Fruit fly (Drosophila melanogaster) whole organism, embryonic: ENCODE data around the gene CG6055.

Source experiments
- CG10565 ChIP-seq: fragments of 200-800 bp; sonication (Bioruptor generic); optimal IDR thresholded peaks from 3 replicates; lab custom pipeline; 2016; ENCODE audit warnings: missing biosample characterization, mild to moderate bottlenecking, missing genetic modification characterization
- CG10654 ChIP-seq: fragments of 200-800 bp; sonication (Bioruptor generic); optimal IDR thresholded peaks from 2 replicates; lab custom pipeline; 2016; ENCODE audit warnings: missing biosample characterization, missing genetic modification characterization
- CG10959 ChIP-seq: fragments of 200-800 bp; sonication (Bioruptor generic); IDR thresholded peaks from 2 replicates; pipeline ENCODE4 v1.3.6; 2022; ENCODE audit warnings: missing biosample characterization, missing genetic modification characterization
- CG11093 ChIP-seq: fragments of 200-800 bp; sonication (Bioruptor generic); IDR thresholded peaks from 3 replicates; pipeline ENCODE4 v1.3.6; 2022; ENCODE audit warnings: missing biosample characterization, missing genetic modification characterization
- CG12219 ChIP-seq: fragments of 200-800 bp; sonication (Bioruptor generic); optimal IDR thresholded peaks from 3 replicates; lab custom pipeline; 2018; ENCODE audit warnings: missing biosample characterization, mild to moderate bottlenecking, missing genetic modification characterization
- CG1233 ChIP-seq: fragments of 200-800 bp; sonication (Bioruptor generic); optimal IDR thresholded peaks from 4 replicates; lab custom pipeline; 2018; ENCODE audit warnings: missing biosample characterization, mild to moderate bottlenecking, missing genetic modification characterization
- CG12391 ChIP-seq: fragments of 200-800 bp; sonication (Bioruptor generic); optimal IDR thresholded peaks from 3 replicates; lab custom pipeline; 2018; ENCODE audit warnings: missing biosample characterization, mild to moderate bottlenecking, missing genetic modification characterization, moderate library complexity
- CG13775 ChIP-seq: fragments of 200-800 bp; sonication (Bioruptor generic); optimal IDR thresholded peaks from 3 replicates; lab custom pipeline; 2017; ENCODE audit warnings: missing biosample characterization, mild to moderate bottlenecking, missing genetic modification characterization
- CG14667 ChIP-seq: fragments of 200-800 bp; sonication (Bioruptor generic); IDR thresholded peaks from 2 replicates; pipeline ENCODE4 v1.3.6; 2022; ENCODE audit warnings: missing biosample characterization, missing genetic modification characterization
- CG15073 ChIP-seq: fragments of 200-800 bp; sonication (Bioruptor generic); optimal IDR thresholded peaks from 2 replicates; lab custom pipeline; 2016; ENCODE audit warnings: missing biosample characterization, missing genetic modification characterization
- CG16815 ChIP-seq: fragments of 200-800 bp; sonication (Bioruptor generic); optimal IDR thresholded peaks from 3 replicates; lab custom pipeline; 2017; ENCODE audit warnings: missing biosample characterization, mild to moderate bottlenecking, missing genetic modification characterization
- CG17568 ChIP-seq: fragments of 200-800 bp; sonication (Bioruptor generic); optimal IDR thresholded peaks from 2 replicates; lab custom pipeline; 2018; ENCODE audit warnings: missing biosample characterization, mild to moderate bottlenecking, missing genetic modification characterization, moderate library complexity
- CG18011 ChIP-seq: fragments of 200-800 bp; sonication (Bioruptor generic); optimal IDR thresholded peaks from 2 replicates; lab custom pipeline; 2017; ENCODE audit warnings: missing biosample characterization, missing genetic modification characterization, mild to moderate bottlenecking, moderate library complexity, missing genotype
- CG31441 ChIP-seq: fragments of 200-800 bp; sonication (Bioruptor generic); IDR thresholded peaks from 2 replicates; pipeline ENCODE4 v1.3.6; 2022; ENCODE audit warnings: missing biosample characterization, missing genetic modification characterization
- CG3995 ChIP-seq: fragments of 200-800 bp; sonication (Bioruptor generic); optimal IDR thresholded peaks from 3 replicates; lab custom pipeline; 2016; ENCODE audit warnings: missing biosample characterization, missing genetic modification characterization
- CG43689 ChIP-seq: fragments of 200-800 bp; sonication (Bioruptor generic); IDR thresholded peaks from 2 replicates; pipeline ENCODE4 v1.3.6; 2022; ENCODE audit warnings: missing biosample characterization, missing genetic modification characterization
- CG7839 ChIP-seq: fragments of 200-800 bp; sonication (Bioruptor generic); optimal IDR thresholded peaks from 3 replicates; lab custom pipeline; 2018; ENCODE audit warnings: missing biosample characterization, mild to moderate bottlenecking, missing genetic modification characterization, moderate library complexity
- CG7928 ChIP-seq: fragments of 200-800 bp; sonication (Bioruptor generic); optimal IDR thresholded peaks from 2 replicates; lab custom pipeline; 2017; ENCODE audit warnings: missing biosample characterization, mild to moderate bottlenecking, missing genetic modification characterization
- CoRest ChIP-seq: fragments of 200-800 bp; sonication (Bioruptor generic); optimal IDR thresholded peaks from 3 replicates; lab custom pipeline; 2018; ENCODE audit warnings: missing biosample characterization, mild to moderate bottlenecking, missing genetic modification characterization, moderate library complexity
- Dbx ChIP-seq: fragments of 200-800 bp; sonication (Bioruptor generic); IDR thresholded peaks from 3 replicates; pipeline ENCODE4 v1.3.6; 2022; ENCODE audit warnings: missing biosample characterization, missing genetic modification characterization
- Dip3 ChIP-seq: fragments of 200-800 bp; sonication (Bioruptor generic); optimal IDR thresholded peaks from 3 replicates; lab custom pipeline; 2016; ENCODE audit warnings: missing biosample characterization, missing genetic modification characterization
- E2f1 ChIP-seq: fragments of 200-800 bp; sonication (Bioruptor generic); IDR thresholded peaks from 2 replicates; pipeline ENCODE4 v1.3.6; 2022; ENCODE audit warnings: missing biosample characterization, missing genetic modification characterization
- Ets97D ChIP-seq: fragments of 200-800 bp; sonication (Bioruptor generic); optimal IDR thresholded peaks from 3 replicates; lab custom pipeline; 2016; ENCODE audit warnings: missing biosample characterization, missing genetic modification characterization
- Gug ChIP-seq: fragments of 200-800 bp; sonication (Bioruptor generic); IDR thresholded peaks from 4 replicates; pipeline ENCODE4 v1.3.6; 2022; ENCODE audit warnings: missing biosample characterization, missing genetic modification characterization
- H2.0 ChIP-seq: fragments of 200-800 bp; sonication (Bioruptor generic); IDR thresholded peaks from 2 replicates; pipeline ENCODE4 v1.3.6; 2022; ENCODE audit warnings: missing biosample characterization, missing genetic modification characterization
- Hey ChIP-seq: fragments of 200-800 bp; sonication (Bioruptor generic); optimal IDR thresholded peaks from 3 replicates; lab custom pipeline; 2018; ENCODE audit warnings: missing biosample characterization, mild to moderate bottlenecking, missing genetic modification characterization
- Lim3 ChIP-seq: fragments of 200-800 bp; sonication (Bioruptor generic); IDR thresholded peaks from 2 replicates; pipeline ENCODE4 v1.3.6; 2022; ENCODE audit warnings: missing biosample characterization, missing genetic modification characterization
- Mad ChIP-seq: fragments of 200-800 bp; sonication (Bioruptor generic); optimal IDR thresholded peaks from 2 replicates; lab custom pipeline; 2016; ENCODE audit warnings: missing biosample characterization, missing genetic modification characterization
- Poxn ChIP-seq: fragments of 200-800 bp; sonication (Bioruptor generic); IDR thresholded peaks from 2 replicates; pipeline ENCODE4 v1.3.6; 2022; ENCODE audit warnings: missing biosample characterization, missing genetic modification characterization
- Rx ChIP-seq: fragments of 200-800 bp; sonication (Bioruptor generic); IDR thresholded peaks from 2 replicates; pipeline ENCODE4 v1.3.6; 2022; ENCODE audit warnings: missing biosample characterization, missing genetic modification characterization
- Scr ChIP-seq: fragments of 200-800 bp; sonication (Bioruptor generic); IDR thresholded peaks from 2 replicates; pipeline ENCODE4 v1.3.6; 2022; ENCODE audit warnings: missing biosample characterization, missing genetic modification characterization; ENCODE audit not compliant: partially characterized antibody
- abd-A ChIP-seq: fragments of 200-800 bp; sonication (Bioruptor generic); optimal IDR thresholded peaks from 3 replicates; lab custom pipeline; 2019; ENCODE audit warnings: missing biosample characterization, mild to moderate bottlenecking, missing genetic modification characterization, moderate library complexity
- aop ChIP-seq: fragments of 200-800 bp; sonication (Bioruptor generic); IDR thresholded peaks from 2 replicates; pipeline ENCODE4 v1.3.6; 2022; ENCODE audit warnings: missing biosample characterization, missing genetic modification characterization
- bigmax ChIP-seq: fragments of 200-800 bp; sonication (Bioruptor generic); optimal IDR thresholded peaks from 2 replicates; lab custom pipeline; 2018; ENCODE audit warnings: missing biosample characterization, mild to moderate bottlenecking, missing genetic modification characterization
- cad ChIP-seq: fragments of >200 bp; optimal IDR thresholded peaks from 2 replicates; lab custom pipeline; 2017; ENCODE audit warnings: missing biosample characterization, missing genetic modification characterization
- chm ChIP-seq: fragments of 200-800 bp; sonication (Bioruptor generic); IDR thresholded peaks from 2 replicates; pipeline ENCODE4 v1.3.6; 2022; ENCODE audit warnings: missing biosample characterization, missing genetic modification characterization
- h ChIP-seq: fragments of >200 bp; optimal IDR thresholded peaks from 2 replicates; lab custom pipeline; 2017
- kay ChIP-seq: fragments of 200-800 bp; sonication (Bioruptor generic); optimal IDR thresholded peaks from 2 replicates; lab custom pipeline; 2016; ENCODE audit warnings: missing biosample characterization, missing genetic modification characterization
- lov ChIP-seq, 2 experiments: fragments of 200-800 bp in 1 of 2; fragments of >200 bp in 1 of 2; sonication (Bioruptor generic) in 1 of 2; IDR thresholded peaks in 1 of 2; optimal IDR thresholded peaks in 1 of 2; 2 replicates in 1 of 2; 3 replicates in 1 of 2; pipeline versions ENCODE4 v1.3.6 to Lab custom; 2017 to 2022; ENCODE audit warnings: missing biosample characterization in 1 of 2, missing genetic modification characterization in 1 of 2
- onecut ChIP-seq: fragments of 200-800 bp; sonication (Bioruptor generic); IDR thresholded peaks from 2 replicates; pipeline ENCODE4 v1.3.6; 2022; ENCODE audit warnings: missing biosample characterization, missing genetic modification characterization
- run ChIP-seq: fragments of 200-800 bp; sonication (Bioruptor generic); optimal IDR thresholded peaks from 3 replicates; lab custom pipeline; 2018; ENCODE audit warnings: missing biosample characterization, mild to moderate bottlenecking, missing genetic modification characterization
- sc ChIP-seq, 3 experiments: fragments of >200 bp in 2 of 3; fragments of 200-800 bp in 1 of 3; sonication (Bioruptor generic) in 1 of 3; optimal IDR thresholded peaks; 2 replicates in 2 of 3; 3 replicates in 1 of 3; lab custom pipeline; 2017; ENCODE audit warnings: mild to moderate bottlenecking in 1 of 3, missing biosample characterization in 1 of 3, missing genetic modification characterization in 1 of 3, missing genetic modification reagents in 1 of 3
- sens ChIP-seq: fragments of 200-800 bp; sonication (Bioruptor generic); peaks from one replicate; lab custom pipeline; 2016; ENCODE audit warnings: missing biosample characterization, missing genetic modification characterization
- slou ChIP-seq: fragments of 200-800 bp; sonication (Bioruptor generic); optimal IDR thresholded peaks from 3 replicates; lab custom pipeline; 2016; ENCODE audit warnings: missing biosample characterization, missing genetic modification characterization
- sqz ChIP-seq: fragments of 200-800 bp; sonication (Bioruptor generic); optimal IDR thresholded peaks from 3 replicates; lab custom pipeline; 2018; ENCODE audit warnings: missing biosample characterization, mild to moderate bottlenecking, missing genetic modification characterization
- sug ChIP-seq: fragments of 200-800 bp; optimal IDR thresholded peaks from 2 replicates; lab custom pipeline; 2019; ENCODE audit warnings: missing biosample characterization, mild to moderate bottlenecking, missing genetic modification characterization, moderate library complexity
- twi ChIP-seq: fragments of 200-800 bp; optimal IDR thresholded peaks from 2 replicates; lab custom pipeline; 2019; ENCODE audit warnings: missing biosample characterization, mild to moderate bottlenecking, missing genetic modification characterization, moderate library complexity
- tx ChIP-seq: fragments of 200-800 bp; sonication (Bioruptor generic); optimal IDR thresholded peaks from 2 replicates; lab custom pipeline; 2016; ENCODE audit warnings: missing biosample characterization, missing genetic modification characterization
- vfl ChIP-seq: fragments of 200-800 bp; sonication (Bioruptor generic); optimal IDR thresholded peaks from 2 replicates; lab custom pipeline; 2016; ENCODE audit warnings: missing biosample characterization, missing genetic modification characterization

Gene CG6055

DNA sequence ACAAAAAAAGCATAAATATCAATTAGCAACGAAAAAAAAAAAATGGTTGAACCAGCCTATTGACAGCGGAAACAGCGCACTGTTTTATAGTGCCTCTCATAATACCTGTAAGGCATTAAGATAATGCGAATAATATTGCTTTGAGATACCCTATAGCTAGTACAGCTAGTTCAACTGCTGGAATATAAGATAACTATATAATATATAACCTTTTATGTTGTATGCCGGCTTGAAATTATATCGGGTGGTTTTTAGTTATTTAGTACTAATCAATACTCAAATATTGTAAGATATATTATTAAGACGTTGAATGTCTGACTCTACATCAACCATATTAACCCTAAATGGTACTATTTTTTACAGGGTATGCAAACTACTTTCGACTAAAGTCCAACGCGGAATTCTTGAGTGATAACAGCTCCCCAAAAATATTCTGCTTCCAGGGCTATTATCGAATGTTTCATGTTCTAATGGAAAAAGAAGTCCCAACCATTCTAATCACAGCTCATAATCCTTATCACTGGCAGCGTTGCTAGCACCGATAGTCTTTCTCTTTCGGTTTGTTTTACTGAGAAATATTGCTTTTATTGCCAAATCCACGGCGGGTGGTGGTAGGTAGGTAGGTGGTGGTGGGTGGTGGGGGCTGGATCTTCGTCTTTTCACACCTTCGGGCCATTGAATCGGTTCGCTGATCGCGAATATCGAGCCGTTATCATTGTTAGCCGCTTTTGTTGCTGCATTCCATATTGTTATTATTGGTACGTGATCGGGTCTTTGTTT, 32.2 kb upstream of the CG6055 start (continued):
- no peak for TF ChIP-seq tx (GFP tag; lab: Kevin White, UChicago)
- 0 out of 2 replicates have a peak, but pooled peaks have one; percentile 24 for TF ChIP-seq CG43689 (GFP tag; lab: Robert Waterston, UW)
- TF ChIP-seq CG31441, result peak; percentile 52
- no peak for TF ChIP-seq lov (optimal IDR thresholded peaks at IDR 0.05; lab: Kevin White, UChicago)
- no peak for TF ChIP-seq lov (GFP tag; IDR thresholded peaks at IDR 0.05; lab: Robert Waterston, UW)
- 0 out of 3 replicates have a peak, but pooled peaks have one; percentile 46 for TF ChIP-seq CG11093 (GFP tag; lab: Robert Waterston, UW)
- TF ChIP-seq slou, result no peak
- peak; percentile 12 for TF ChIP-seq CG7928 (GFP tag; lab: Kevin White, UChicago)
- peak; percentile 56 for TF ChIP-seq CG17568 (GFP tag; lab: Kevin White, UChicago)
- TF ChIP-seq CG7839 (tag; lab: Kevin White, UChicago), result peak; percentile 86
- no peak for TF ChIP-seq Hey
- TF ChIP-seq CG10654 (GFP tag; lab: Kevin White, UChicago), result no peak
- peak; percentile 6 for TF ChIP-seq twi (tag; lab: Kevin White, UChicago)
- TF ChIP-seq bigmax (GFP tag; lab: Kevin White, UChicago), result no peak
- peak; percentile 19 for TF ChIP-seq Ets97D (GFP tag; lab: Kevin White, UChicago)
- no peak for TF ChIP-seq Lim3
- peak; percentile 73 for TF ChIP-seq sug
- TF ChIP-seq CG3995 (GFP tag; lab: Kevin White, UChicago), result no peak
- TF ChIP-seq aop (GFP tag; lab: Robert Waterston, UW), result no peak
- no peak for TF ChIP-seq Scr (GFP tag; lab: Robert Waterston, UW)
- peak; percentile 85 for TF ChIP-seq CG12391 (tag; lab: Kevin White, UChicago)
- no peak for TF ChIP-seq vfl (GFP tag; lab: Kevin White, UChicago)
- peak; percentile 73; the same call in 1 of the 2 replicates for TF ChIP-seq chm (GFP tag; lab: Robert Waterston, UW)
- TF ChIP-seq CG13775 (GFP tag; lab: Kevin White, UChicago), result peak; percentile 68
- peak; percentile 62 for TF ChIP-seq Rx
- TF ChIP-seq CoRest (tag; lab: Kevin White, UChicago), result peak; percentile 84
- TF ChIP-seq sqz (GFP tag; lab: Kevin White, UChicago), result no peak
- peak; percentile 73 for TF ChIP-seq sens (GFP tag; lab: Kevin White, UChicago)
- no peak for TF ChIP-seq h (lab: Kevin White, UChicago)
- TF ChIP-seq Poxn, result peak; percentile 83
- peak; percentile 58 for TF ChIP-seq CG12219 (GFP tag; lab: Kevin White, UChicago)
- TF ChIP-seq H2.0 (GFP tag; lab: Robert Waterston, UW), result peak; percentile 85
- peak; percentile 71 for TF ChIP-seq E2f1 (GFP tag; lab: Robert Waterston, UW)
- TF ChIP-seq CG14667 (GFP tag; lab: Robert Waterston, UW), result peak; percentile 33; the same call in 1 of the 2 replicates
- no peak for TF ChIP-seq cad (GFP tag; lab: Kevin White, UChicago)
- peak; percentile 47 for TF ChIP-seq CG1233
- TF ChIP-seq Dip3 (GFP tag; lab: Kevin White, UChicago), result peak; percentile 55
- peak; percentile 38; the same call in 1 of the 2 replicates for TF ChIP-seq CG10959 (GFP tag; lab: Robert Waterston, UW)
- TF ChIP-seq run, result peak; percentile 44
- peak; percentile 38; the same call in 3 of the 4 replicates for TF ChIP-seq Gug (GFP tag; lab: Robert Waterston, UW)
- TF ChIP-seq sc (optimal IDR thresholded peaks at IDR 0.05; lab: Kevin White, UChicago), result no peak
- peak; percentile 22 for TF ChIP-seq sc (GFP tag; optimal IDR thresholded peaks at IDR 0.05; lab: Kevin White, UChicago)
- TF ChIP-seq Mad (GFP tag; lab: Kevin White, UChicago), result peak; percentile 23
- TF ChIP-seq onecut (GFP tag; lab: Robert Waterston, UW), result peak; percentile 65
- no peak for TF ChIP-seq abd-A
- TF ChIP-seq CG15073, result no peak
- peak; percentile 6 for TF ChIP-seq CG18011
- TF ChIP-seq kay (GFP tag; lab: Kevin White, UChicago), result no peak
- no peak for TF ChIP-seq CG10565 (GFP tag; lab: Kevin White, UChicago)
- peak; percentile 63 for TF ChIP-seq CG16815
- peak; percentile 91 for TF ChIP-seq Dbx (GFP tag; lab: Robert Waterston, UW)
